Fruit fly (Drosophila melanogaster) whole organism, prepupa: ENCODE results near the gene Wdr24.

Experiments used
- CG11762 ChIP-seq: fragments of 200-800 bp; sonication (Bioruptor generic); optimal IDR thresholded peaks from 3 replicates; lab custom pipeline; 2016; ENCODE audit warnings: missing biosample characterization, missing genetic modification characterization; ENCODE audit not compliant: insufficient read depth
- CG15336 ChIP-seq: fragments of 200-800 bp; sonication (Bioruptor generic); IDR thresholded peaks from 2 replicates; pipeline ENCODE4 v1.3.6; 2022; ENCODE audit warnings: missing biosample characterization, missing genetic modification characterization
- CG1621 ChIP-seq: fragments of 200-800 bp; sonication (Bioruptor generic); optimal IDR thresholded peaks from 3 replicates; lab custom pipeline; 2018; ENCODE audit warnings: missing biosample characterization, mild to moderate bottlenecking, missing genetic modification characterization
- Eip75B ChIP-seq: fragments of 200-800 bp; sonication (Bioruptor generic); optimal IDR thresholded peaks from 3 replicates; lab custom pipeline; 2016; ENCODE audit warnings: missing biosample characterization, missing genetic modification characterization
- Gug ChIP-seq: fragments of 200-800 bp; sonication (Bioruptor generic); IDR thresholded peaks from 2 replicates; pipeline ENCODE4 v1.3.6; 2022; ENCODE audit warnings: missing biosample characterization, missing genetic modification characterization
- Sox102F ChIP-seq: fragments of 200-800 bp; sonication (Bioruptor generic); optimal IDR thresholded peaks from 2 replicates; lab custom pipeline; 2016; ENCODE audit warnings: missing biosample characterization, mild to moderate bottlenecking, missing genetic modification characterization
- Sox15 ChIP-seq: fragments of 200-800 bp; sonication (Bioruptor generic); optimal IDR thresholded peaks from 3 replicates; lab custom pipeline; 2016; ENCODE audit warnings: missing biosample characterization, missing genetic modification characterization
- cyc ChIP-seq: fragments of 200-800 bp; sonication (Bioruptor generic); optimal IDR thresholded peaks from 3 replicates; lab custom pipeline; 2016; ENCODE audit warnings: missing biosample characterization, missing genetic modification characterization
- esn ChIP-seq: fragments of 200-800 bp; sonication (Bioruptor generic); optimal IDR thresholded peaks from 2 replicates; lab custom pipeline; 2016; ENCODE audit warnings: missing biosample characterization, mild to moderate bottlenecking, missing genetic modification characterization, moderate library complexity
- fd59A ChIP-seq: fragments of 200-800 bp; sonication (Bioruptor generic); optimal IDR thresholded peaks from 2 replicates; lab custom pipeline; 2017; ENCODE audit warnings: missing biosample characterization, mild to moderate bottlenecking, missing genetic modification characterization, missing genetic modification reagents
- fd85E ChIP-seq: fragments of 200-800 bp; sonication (Bioruptor generic); optimal IDR thresholded peaks from 3 replicates; lab custom pipeline; 2016; ENCODE audit warnings: missing biosample characterization, missing genetic modification characterization

dm6 chr3R:29725577-29726240, 19.2 kb downstream of the Wdr24 start, which contains the start of gene Kul:
- TF ChIP-seq CG11762 (GFP tag; lab: Kevin White, UChicago) (no peak), fd59A (no peak), Sox15 (GFP tag; lab: Kevin White, UChicago) (no peak), Sox102F (GFP tag; lab: Kevin White, UChicago) (no peak), cyc (GFP tag; lab: Kevin White, UChicago) (peak; percentile 26), CG1621 (tag; lab: Kevin White, UChicago) (peak; percentile 69), fd85E (GFP tag; lab: Kevin White, UChicago) (no peak), Gug (peak; percentile 15; the same call in 1 of the 2 replicates), Eip75B (no peak), esn (GFP tag; lab: Kevin White, UChicago) (peak; percentile 11), CG15336 (GFP tag; lab: Robert Waterston, UW) (no peak)
